Fruit fly (Drosophila melanogaster): Measurements from ENCODE around the gene CG14785.

CG14785 gene

dm6 chrX:1469717-1470116, 12.9 kb upstream of the CG14785 start, which contains the start of gene CG32808:
Gene CG32808, minus strand, starts transcription at chrX:1469817.
- no peak for TF ChIP-seq fru (GFP tag; optimal IDR thresholded peaks at IDR 0.05)
- no peak for TF ChIP-seq h (GFP tag; optimal IDR thresholded peaks at IDR 0.05)
- TF ChIP-seq Vsx2 (GFP tag; optimal IDR thresholded peaks at IDR 0.05; ENCODE audit: partially characterized antibody): no peak

- TF ChIP-seq lola (GFP tag; optimal IDR thresholded peaks at IDR 0.05) (no peak), Vsx2 (GFP tag; optimal IDR thresholded peaks at IDR 0.05; ENCODE audit: partially characterized antibody) (no peak), brk (GFP tag; optimal IDR thresholded peaks at IDR 0.05) (no peak), Dif (GFP tag; optimal IDR thresholded peaks at IDR 0.05; ENCODE audit: partially characterized antibody) (no peak), foxo (GFP tag; optimal IDR thresholded peaks at IDR 0.05) (no peak), pan (optimal IDR thresholded peaks at IDR 0.05) (no peak), GATAd (GFP tag; optimal IDR thresholded peaks at IDR 0.05) (no peak), Myc (optimal IDR thresholded peaks at IDR 0.05) (no peak), usp (GFP tag; optimal IDR thresholded peaks at IDR 0.05) (no peak)
These were observed 10.4 kb upstream of the CG14785 start, which contains the start of gene CG14778 for dm6 chrX:1467382-1467592. Gene CG14778, plus strand, starts transcription at chrX:1467493.

dm6 chrX:1466505-1467381, 9.9 kb upstream of the CG14785 start:
- no peak for TF ChIP-seq Rel (GFP tag; optimal IDR thresholded peaks at IDR 0.05)
- TF ChIP-seq Rel (tag; optimal IDR thresholded peaks at IDR 0.05): peak; percentile 51
- no peak for TF ChIP-seq dmrt93B (GFP tag; optimal IDR thresholded peaks at IDR 0.05)
- TF ChIP-seq h (GFP tag; optimal IDR thresholded peaks at IDR 0.05): peak; percentile 4
- no peak for TF ChIP-seq Sp1 (GFP tag; optimal IDR thresholded peaks at IDR 0.05)

dm6 chrX:1465707-1466504, 9.1 kb upstream of the CG14785 start, which contains the start of the genes O-fut2 and CG14777:
Gene O-fut2, minus strand, starts transcription at chrX:1465996.
Gene CG14777, plus strand, starts transcription at chrX:1466134.
- TF ChIP-seq jim (GFP tag; optimal IDR thresholded peaks at IDR 0.05) (no peak), CG9705 (GFP tag; optimal IDR thresholded peaks at IDR 0.05) (no peak), h (GFP tag; optimal IDR thresholded peaks at IDR 0.05) (peak; percentile 30), ey (GFP tag; optimal IDR thresholded peaks at IDR 0.05) (peak; percentile 66), tai (GFP tag; optimal IDR thresholded peaks at IDR 0.05) (no peak), OdsH (GFP tag; optimal IDR thresholded peaks at IDR 0.05) (peak; percentile 35), HLH106 (tag; optimal IDR thresholded peaks at IDR 0.05) (peak; percentile 4), rgr (GFP tag; optimal IDR thresholded peaks at IDR 0.05) (peak; percentile 47), psq (GFP tag; optimal IDR thresholded peaks at IDR 0.05) (peak; percentile 44), Jra (GFP tag; optimal IDR thresholded peaks at IDR 0.05) (no peak), fru (GFP tag; optimal IDR thresholded peaks at IDR 0.05) (peak; percentile 37)

- TF ChIP-seq jim (GFP tag; optimal IDR thresholded peaks at IDR 0.05) (no peak), dmrt93B (GFP tag; optimal IDR thresholded peaks at IDR 0.05) (no peak), brk (GFP tag; optimal IDR thresholded peaks at IDR 0.05) (no peak), Mio (GFP tag; optimal IDR thresholded peaks at IDR 0.05) (no peak), Hr78 (GFP tag; optimal IDR thresholded peaks at IDR 0.05) (no peak), pan (optimal IDR thresholded peaks at IDR 0.05) (no peak), Jra (GFP tag; optimal IDR thresholded peaks at IDR 0.05) (no peak), Sp1 (GFP tag; optimal IDR thresholded peaks at IDR 0.05) (no peak), fru (GFP tag; optimal IDR thresholded peaks at IDR 0.05) (no peak), Myc (optimal IDR thresholded peaks at IDR 0.05) (no peak), CG9705 (GFP tag; optimal IDR thresholded peaks at IDR 0.05) (no peak), ey (GFP tag; optimal IDR thresholded peaks at IDR 0.05) (no peak), tai (GFP tag; optimal IDR thresholded peaks at IDR 0.05) (no peak), usp (GFP tag; optimal IDR thresholded peaks at IDR 0.05) (no peak), Dfd (GFP tag; optimal IDR thresholded peaks at IDR 0.05) (no peak), sage (GFP tag; optimal IDR thresholded peaks at IDR 0.05) (no peak), rgr (GFP tag; optimal IDR thresholded peaks at IDR 0.05) (no peak), N (GFP tag; optimal IDR thresholded peaks at IDR 0.05) (no peak), h (GFP tag; optimal IDR thresholded peaks at IDR 0.05) (no peak), Hnf4 (GFP tag; optimal IDR thresholded peaks at IDR 0.05) (no peak)
These were observed 7.2 kb upstream of the CG14785 start, which contains the start of gene Ns3 for dm6 chrX:1464033-1464432. Gene Ns3, minus strand, starts transcription at chrX:1464220.
